Fruit fly (Drosophila melanogaster) whole organism, larva: Measurements from ENCODE around the gene O-fut2.

Experiments used
- noc ChIP-seq: fragments of 200-800 bp; sonication (Bioruptor generic); optimal IDR thresholded peaks from 3 replicates; lab custom pipeline; 2019; ENCODE audit warnings: missing biosample characterization, mild to moderate bottlenecking, missing genetic modification characterization, moderate library complexity

Gene O-fut2

dm6 chrX:1466505-1467381 is 947 bp upstream of the O-fut2 start:
- peak; percentile 22 for TF ChIP-seq noc

- no peak for TF ChIP-seq noc
These were observed 1.8 kb downstream of the O-fut2 start, which contains the start of gene Ns3 for dm6 chrX:1464033-1464432. TSS of gene Ns3 (minus strand) at chrX:1464220.

dm6 chrX:1461544-1461943 is 4.3 kb downstream of the O-fut2 start, which contains the start of gene CG14787:
TSS of gene CG14787 (minus strand) at chrX:1461676.
- no peak for TF ChIP-seq noc

- TF ChIP-seq noc: no peak
These were observed 5.4 kb downstream of the O-fut2 start, which contains the start of gene Lrpprc2 for dm6 chrX:1460278-1460872. TSS of gene Lrpprc2 (minus strand) at chrX:1460617.

dm6 chrX:1456954-1457353 is 8.8 kb downstream of the O-fut2 start, which contains the start of gene CG14785:
TSS of gene CG14785 (minus strand) at chrX:1457054.
- no peak for TF ChIP-seq noc

dm6 chrX:1454837-1455236 is 11.0 kb downstream of the O-fut2 start:
- no peak for TF ChIP-seq noc

dm6 chrX:1452130-1452529 is 13.7 kb downstream of the O-fut2 start, which contains the start of gene Gr2a:
TSS of gene Gr2a (plus strand) at chrX:1452430.
- TF ChIP-seq noc: no peak
